Worm (Caenorhabditis elegans) whole organism, young adult: ENCODE results near the gene clec-118.
"Not testable (repeated sequence)": the region's sequence is repeated elsewhere in the genome, so short reads cannot be mapped to it uniquely, and the experiment has no call there.

Experiments used
- him-1 ChIP-seq: sonication (generic microtip); optimal IDR thresholded peaks from 2 replicates; lab custom pipeline; 2016; ENCODE audit warnings: missing genotype, missing genetic modification reagents, missing genetic modification characterization, missing compliant biosample characterization
- hmg-1.2 ChIP-seq: fragments of 200-800 bp; sonication (Bioruptor generic); IDR thresholded peaks from 2 replicates; pipeline ENCODE4 v1.3.6; 2022; ENCODE audit warnings: missing genetic modification reagents, missing genetic modification characterization, missing compliant biosample characterization
- snpc-4 ChIP-seq, 5 experiments: fragments of 150-350 bp in 1 of 5; sonication (generic microtip) in 4 of 5; optimal IDR thresholded peaks; 2 replicates each; lab custom pipeline; 2014 to 2018; ENCODE audit warnings: missing genetic modification characterization in 5 of 5, missing biosample characterization in 3 of 5, antibody characterized with exemption in 2 of 5, mild to moderate bottlenecking in 2 of 5, missing compliant biosample characterization in 2 of 5, missing genotype in 2 of 5, moderate library complexity in 2 of 5, missing genetic modification reagents in 1 of 5
- xnd-1 ChIP-seq: sonication (generic microtip); optimal IDR thresholded peaks from 2 replicates; lab custom pipeline; 2016; ENCODE audit warnings: missing genotype, missing genetic modification reagents, missing genetic modification characterization, missing compliant biosample characterization

DNA sequence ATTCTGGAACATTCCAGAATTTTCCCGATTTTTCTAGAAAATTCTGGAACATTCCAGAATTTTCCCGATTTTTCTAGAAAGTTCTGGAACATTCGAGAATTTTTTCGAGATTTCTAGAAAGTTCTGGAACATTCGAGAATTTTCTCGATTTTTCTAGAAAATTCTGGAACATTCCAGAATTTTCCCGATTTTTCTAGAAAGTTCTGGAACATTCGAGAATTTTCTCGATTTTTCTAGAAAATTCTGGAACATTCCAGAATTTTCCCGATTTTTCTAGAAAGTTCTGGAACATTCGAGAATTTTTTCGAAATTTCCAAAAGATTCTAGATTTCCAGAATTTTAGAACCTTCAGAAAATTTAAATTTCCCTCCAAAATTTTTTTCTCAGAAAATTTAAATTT lies 20.3 kb upstream of the clec-118 start:
- TF ChIP-seq snpc-4 (GFP tag; optimal IDR thresholded peaks at IDR 0.05; lab: Kevin White, UChicago); snpc-4 (tag; optimal IDR thresholded peaks at IDR 0.05; lab: Kevin White, UChicago); hmg-1.2; xnd-1 (tag; lab: Kevin White, UChicago); him-1: not testable (repeated sequence)
